Fruit fly (Drosophila melanogaster): ENCODE data around the gene twf.

DNA sequence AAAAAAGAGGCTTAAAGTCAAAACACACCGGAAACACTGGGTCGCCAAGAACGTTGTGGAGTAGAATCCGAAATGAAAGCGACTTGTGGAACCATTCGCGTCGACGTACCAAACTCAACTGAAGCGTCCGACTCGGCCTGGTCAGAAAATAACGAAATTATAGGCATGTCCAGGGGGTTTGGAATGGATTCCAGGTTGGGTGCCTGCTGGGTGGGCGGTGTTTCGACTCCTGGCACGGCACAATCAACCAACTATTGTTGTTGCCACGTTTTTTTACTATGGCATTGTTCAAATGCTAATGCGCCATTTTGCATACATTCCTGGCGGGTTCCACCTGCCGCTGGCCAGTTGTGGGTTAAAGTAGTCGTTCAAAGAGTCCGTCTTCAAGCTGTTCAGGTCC lies 4.1 kb upstream of the twf start, which contains the start of gene Kif19A:
- no peak for TF ChIP-seq Eip93F (GFP tag; optimal IDR thresholded peaks at IDR 0.05)
- no peak for TF ChIP-seq OdsH (GFP tag; optimal IDR thresholded peaks at IDR 0.05)
- TF ChIP-seq lz (GFP tag; optimal IDR thresholded peaks at IDR 0.05), result no peak
- no peak for TF ChIP-seq CG6163 (GFP tag; IDR thresholded peaks at IDR 0.05)
- TF ChIP-seq Lpt (GFP tag; optimal IDR thresholded peaks at IDR 0.05), result no peak
- no peak for TF ChIP-seq CG1621 (tag; optimal IDR thresholded peaks at IDR 0.05)
- no peak for TF ChIP-seq CG6808 (GFP tag; optimal IDR thresholded peaks at IDR 0.05)

Data from whole organism, prepupa.